Worm (Caenorhabditis elegans): Measurements from ENCODE around the gene chil-21.
A peak's percentile ranks its signal among the peaks of the same experiment; 100 is the strongest.
"Not testable (repeated sequence)": the region's sequence is repeated elsewhere in the genome, so short reads cannot be mapped to it uniquely, and the experiment has no call there.

chil-21 gene

ce11 chrII:9468414-9468813 lies 6.6 kb upstream of the chil-21 start, which contains the start of gene chil-23:
TSS of gene chil-23 (minus strand) at chrII:9468611.
- TF ChIP-seq F33H1.4 (GFP tag; IDR thresholded peaks at IDR 0.05) = no peak
- peak; percentile 85 for TF ChIP-seq nhr-80 (tag; optimal IDR thresholded peaks at IDR 0.05)

ce11 chrII:9466095-9466494 lies 4.3 kb upstream of the chil-21 start, which contains the start of gene chil-22:
TSS of gene chil-22 (minus strand) at chrII:9466195.
- TF ChIP-seq ceh-100 (GFP tag; IDR thresholded peaks at IDR 0.05) (no peak), hmg-1.2 (GFP tag; IDR thresholded peaks at IDR 0.05) (no peak), mel-28 (tag; optimal IDR thresholded peaks at IDR 0.05; ENCODE audit: borderline replicate concordance) (no peak), lsy-27 (tag; optimal IDR thresholded peaks at IDR 0.05; ENCODE audit: borderline replicate concordance, insufficient read depth) (no peak), Y53F4B.3 (GFP tag; IDR thresholded peaks at IDR 0.05) (no peak), F57C9.4 (tag; optimal IDR thresholded peaks at IDR 0.05) (no peak), tbx-9 (tag; optimal IDR thresholded peaks at IDR 0.05; ENCODE audit: borderline replicate concordance) (no peak), pha-4 (tag; optimal IDR thresholded peaks at IDR 0.05) (no peak), nfyb-1 (GFP tag; IDR thresholded peaks at IDR 0.05) (no peak), Y53G8AR.9 (GFP tag; conservative IDR thresholded peaks at IDR 0.05) (no peak)

ce11 chrII:9459462-9459861 lies 2.3 kb downstream of the chil-21 start, which contains the start of gene R09D1.14:
TSS of gene R09D1.14 (minus strand) at chrII:9459562.
- TF ChIP-seq B0035.1 (tag; optimal IDR thresholded peaks at IDR 0.05); ztf-22 (GFP tag; optimal IDR thresholded peaks at IDR 0.05); ama-1 (optimal IDR thresholded peaks at IDR 0.05); ama-1 (GFP tag; optimal IDR thresholded peaks at IDR 0.05): not testable (repeated sequence)

DNA sequence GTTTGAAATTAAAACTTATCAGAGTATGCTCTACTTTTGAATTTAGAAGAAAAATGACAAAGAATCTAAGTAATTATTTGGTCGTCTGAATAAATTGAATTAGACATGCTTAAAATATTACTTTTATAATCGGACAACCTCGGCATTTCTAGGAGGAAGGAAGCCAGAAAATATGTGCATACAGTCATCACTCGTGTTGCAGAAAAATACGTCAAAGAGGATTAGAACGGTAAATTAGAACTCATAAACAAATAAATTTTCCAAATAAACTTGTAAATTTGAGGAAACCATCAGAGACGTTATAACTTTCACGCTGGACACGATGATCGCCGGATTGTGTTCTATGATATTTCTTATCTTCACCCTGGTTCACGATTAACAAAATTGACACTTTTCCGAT lies 7.5 kb downstream of the chil-21 start, which contains the start of gene chil-19:
Gene chil-19, minus strand, starts transcription at position 101 of the 400 bp plus-strand sequence.
- no peak for TF ChIP-seq lsy-27 (tag; optimal IDR thresholded peaks at IDR 0.05; ENCODE audit: borderline replicate concordance, insufficient read depth)
- no peak for TF ChIP-seq unc-62 (GFP tag; optimal IDR thresholded peaks at IDR 0.05)
- TF ChIP-seq sptf-2 (GFP tag; optimal IDR thresholded peaks at IDR 0.05) = no peak
- TF ChIP-seq K11D2.4 (GFP tag; IDR thresholded peaks at IDR 0.05) = no peak
- no peak for TF ChIP-seq athp-1 (tag; optimal IDR thresholded peaks at IDR 0.05)
- TF ChIP-seq cebp-2 (GFP tag; IDR thresholded peaks at IDR 0.05) = no peak
- TF ChIP-seq lin-54 (GFP tag; optimal IDR thresholded peaks at IDR 0.05) = no peak
- no peak for TF ChIP-seq egl-18 (GFP tag; IDR thresholded peaks at IDR 0.05)
- TF ChIP-seq nfya-1 (tag; optimal IDR thresholded peaks at IDR 0.05; ENCODE audit: borderline replicate concordance, insufficient read depth) = no peak
- TF ChIP-seq ccch-3 (GFP tag; optimal IDR thresholded peaks at IDR 0.05) = no peak
- TF ChIP-seq F10E7.11 (tag; optimal IDR thresholded peaks at IDR 0.05) = no peak
- TF ChIP-seq repo-1 (tag; optimal IDR thresholded peaks at IDR 0.05) = no peak
- TF ChIP-seq egl-44 (GFP tag; IDR thresholded peaks at IDR 0.05) = no peak
- no peak for TF ChIP-seq nhr-27 (tag; optimal IDR thresholded peaks at IDR 0.05)
- TF ChIP-seq let-526 (GFP tag; IDR thresholded peaks at IDR 0.05) = no peak
- no peak for TF ChIP-seq zfh-2 (GFP tag; conservative IDR thresholded peaks at IDR 0.05)

- not testable (repeated sequence) for TF ChIP-seq ets-4 (GFP tag; optimal IDR thresholded peaks at IDR 0.05); ceh-91 (GFP tag; IDR thresholded peaks at IDR 0.05); nhr-120 (GFP tag; IDR thresholded peaks at IDR 0.05)
These were observed 9.6 kb downstream of the chil-21 start, which contains the start of gene R09D1.12 for ce11 chrII:9452172-9452571. TSS of gene R09D1.12 (minus strand) at chrII:9452272.
